Worm (Caenorhabditis elegans) whole organism, early embryonic: ENCODE results near the gene comt-5.

ENCODE experiments used
- B0310.2 ChIP-seq: sonication (generic microtip); optimal IDR thresholded peaks from 2 replicates; lab custom pipeline; 2016; ENCODE audit warnings: mild to moderate bottlenecking, missing genetic modification characterization, missing compliant biosample characterization
- aly-1 ChIP-seq: sonication (generic microtip); optimal IDR thresholded peaks from 2 replicates; lab custom pipeline; 2016; ENCODE audit warnings: missing genetic modification characterization, missing compliant biosample characterization
- ama-1 ChIP-seq: fragments of 150-350 bp; optimal IDR thresholded peaks from 2 replicates; lab custom pipeline; 2014
- ceh-13 ChIP-seq: fragments of 200-800 bp; sonication (Bioruptor generic); optimal IDR thresholded peaks from 2 replicates; lab custom pipeline; 2018; ENCODE audit warnings: mild to moderate bottlenecking, missing genetic modification characterization, missing compliant biosample characterization
- ceh-36 ChIP-seq: sonication (generic microtip); optimal IDR thresholded peaks from 2 replicates; lab custom pipeline; 2016; ENCODE audit warnings: missing genetic modification characterization, inconsistent platforms, missing compliant biosample characterization
- flt-1 ChIP-seq: fragments of 200-800 bp; sonication (Bioruptor generic); IDR thresholded peaks from 2 replicates; pipeline ENCODE4 v1.3.6; 2022; ENCODE audit warnings: missing genetic modification characterization, missing compliant biosample characterization
- hmbx-1 ChIP-seq: sonication (generic microtip); optimal IDR thresholded peaks from 2 replicates; lab custom pipeline; 2016; ENCODE audit warnings: mild to moderate bottlenecking, missing genetic modification characterization, missing compliant biosample characterization
- hnd-1 ChIP-seq: sonication (generic microtip); optimal IDR thresholded peaks from 2 replicates; lab custom pipeline; 2016; ENCODE audit warnings: missing genetic modification characterization, missing compliant biosample characterization
- pes-1 ChIP-seq: fragments of 200-800 bp; sonication (Bioruptor generic); IDR thresholded peaks from 2 replicates; pipeline ENCODE4 v1.3.6; 2022; ENCODE audit warnings: missing genetic modification reagents, missing genetic modification characterization, missing compliant biosample characterization
- scrt-1 ChIP-seq: fragments of 200-800 bp; sonication (Bioruptor generic); IDR thresholded peaks from 2 replicates; pipeline ENCODE4 v1.3.6; 2022; ENCODE audit warnings: missing genetic modification characterization, missing compliant biosample characterization
- tbx-37 ChIP-seq: fragments of 200-800 bp; sonication (Bioruptor generic); conservative IDR thresholded peaks from 2 replicates; pipeline ENCODE4 v1.3.6; 2022; ENCODE audit warnings: missing genetic modification reagents, missing genetic modification characterization, missing compliant biosample characterization
- tra-4 ChIP-seq: sonication (generic microtip); optimal IDR thresholded peaks from 2 replicates; lab custom pipeline; 2017; ENCODE audit warnings: missing genetic modification characterization, missing compliant biosample characterization

- no peak for TF ChIP-seq ama-1 (lab: Kevin White, UChicago)
- TF ChIP-seq aly-1 (tag; lab: Kevin White, UChicago) = no peak
- TF ChIP-seq hnd-1 (tag; lab: Kevin White, UChicago) = no peak
- no peak for TF ChIP-seq ceh-13 (GFP tag; lab: Kevin White, UChicago)
- TF ChIP-seq B0310.2 (tag; lab: Kevin White, UChicago) = no peak
- no peak for TF ChIP-seq pes-1 (GFP tag; lab: Robert Waterston, UW)
- no peak for TF ChIP-seq hmbx-1 (tag; lab: Kevin White, UChicago)
- TF ChIP-seq tra-4 (tag; lab: Kevin White, UChicago) = no peak
- TF ChIP-seq flt-1 (GFP tag; lab: Robert Waterston, UW) = no peak
- no peak for TF ChIP-seq scrt-1
- no peak for TF ChIP-seq tbx-37 (GFP tag; lab: Robert Waterston, UW)
- TF ChIP-seq ceh-36 = no peak
Measured at ce11 chrV:2018689-2019088, 34.7 kb downstream of the comt-5 start, which contains the start of gene F59A7.14.
